Fruit fly (Drosophila melanogaster) whole organism, embryonic: ENCODE data around the gene Cp18.

Experiments
- B-H1 ChIP-seq: fragments of 200-800 bp; sonication (Bioruptor generic); IDR thresholded peaks from 3 replicates; pipeline ENCODE4 v1.3.6; 2022; ENCODE audit warnings: missing biosample characterization, missing genetic modification characterization
- CG10267 ChIP-seq: fragments of 200-800 bp; sonication (Bioruptor generic); optimal IDR thresholded peaks from 2 replicates; lab custom pipeline; 2018; ENCODE audit warnings: missing biosample characterization, mild to moderate bottlenecking, missing genetic modification characterization, moderate library complexity
- CG1233 ChIP-seq: fragments of 200-800 bp; sonication (Bioruptor generic); optimal IDR thresholded peaks from 4 replicates; lab custom pipeline; 2018; ENCODE audit warnings: missing biosample characterization, mild to moderate bottlenecking, missing genetic modification characterization
- CG14667 ChIP-seq: fragments of 200-800 bp; sonication (Bioruptor generic); IDR thresholded peaks from 2 replicates; pipeline ENCODE4 v1.3.6; 2022; ENCODE audit warnings: missing biosample characterization, missing genetic modification characterization
- CG1602 ChIP-seq: fragments of 200-800 bp; sonication (Bioruptor generic); optimal IDR thresholded peaks from 3 replicates; lab custom pipeline; 2016; ENCODE audit warnings: missing biosample characterization, missing genetic modification characterization
- CG16779 ChIP-seq: fragments of 200-800 bp; sonication (Bioruptor generic); IDR thresholded peaks from 2 replicates; pipeline ENCODE4 v1.3.6; 2022; ENCODE audit warnings: missing biosample characterization, missing genetic modification characterization
- CG18476 ChIP-seq: fragments of 200-800 bp; sonication (Bioruptor generic); optimal IDR thresholded peaks from 2 replicates; lab custom pipeline; 2016; ENCODE audit warnings: missing biosample characterization, mild to moderate bottlenecking, missing genetic modification characterization
- CG2120 ChIP-seq: fragments of 200-800 bp; sonication (Bioruptor generic); optimal IDR thresholded peaks from 3 replicates; lab custom pipeline; 2016; ENCODE audit warnings: missing biosample characterization, missing genetic modification characterization
- CG2875 ChIP-seq: fragments of 200-800 bp; sonication (Bioruptor generic); optimal IDR thresholded peaks from 2 replicates; lab custom pipeline; 2017; ENCODE audit warnings: missing biosample characterization, mild to moderate bottlenecking, missing genetic modification characterization, missing genetic modification reagents
- CG2889 ChIP-seq: fragments of 200-800 bp; sonication (Bioruptor generic); IDR thresholded peaks from 3 replicates; pipeline ENCODE4 v1.3.6; 2022; ENCODE audit warnings: missing biosample characterization, missing genetic modification characterization
- CG31365 ChIP-seq: fragments of 200-800 bp; sonication (Bioruptor generic); optimal IDR thresholded peaks from 2 replicates; lab custom pipeline; 2018; ENCODE audit warnings: missing biosample characterization, mild to moderate bottlenecking, missing genetic modification characterization
- CG3407 ChIP-seq: fragments of 200-800 bp; sonication (Bioruptor generic); optimal IDR thresholded peaks from 2 replicates; lab custom pipeline; 2018; ENCODE audit warnings: missing biosample characterization, mild to moderate bottlenecking, missing genetic modification characterization
- CG3847 ChIP-seq: fragments of 200-800 bp; sonication (Bioruptor generic); IDR thresholded peaks from 2 replicates; pipeline ENCODE4 v1.3.6; 2022; ENCODE audit warnings: missing biosample characterization, missing genetic modification characterization
- CG4282 ChIP-seq: fragments of 200-800 bp; sonication (Bioruptor generic); optimal IDR thresholded peaks from 2 replicates; lab custom pipeline; 2016; ENCODE audit warnings: missing biosample characterization, missing genetic modification characterization
- CG4360 ChIP-seq: fragments of 200-800 bp; sonication (Bioruptor generic); IDR thresholded peaks from 2 replicates; pipeline ENCODE4 v1.3.6; 2022; ENCODE audit warnings: missing biosample characterization, missing genetic modification characterization
- CG4854 ChIP-seq: fragments of 200-800 bp; sonication (Bioruptor generic); optimal IDR thresholded peaks from 2 replicates; lab custom pipeline; 2016; ENCODE audit warnings: missing biosample characterization, missing genetic modification characterization, inconsistent platforms
- CG5180 ChIP-seq: fragments of 200-800 bp; sonication (Bioruptor generic); optimal IDR thresholded peaks from 3 replicates; lab custom pipeline; 2017; ENCODE audit warnings: missing biosample characterization, missing genetic modification characterization, mild to moderate bottlenecking, moderate library complexity, missing genetic modification reagents
- CTCF ChIP-seq: fragments of 200-800 bp; sonication (Bioruptor generic); optimal IDR thresholded peaks from 2 replicates; lab custom pipeline; 2017; ENCODE audit warnings: missing biosample characterization, mild to moderate bottlenecking, missing genetic modification characterization, moderate library complexity
- Dip2 ChIP-seq: fragments of 200-800 bp; sonication (Bioruptor generic); IDR thresholded peaks from 2 replicates; pipeline ENCODE4 v1.3.6; 2022; ENCODE audit warnings: missing biosample characterization, missing genetic modification characterization
- Drgx ChIP-seq: fragments of 200-800 bp; sonication (Bioruptor generic); IDR thresholded peaks from 2 replicates; pipeline ENCODE4 v1.3.6; 2022; ENCODE audit warnings: missing biosample characterization, missing genetic modification characterization
- H2.0 ChIP-seq: fragments of 200-800 bp; sonication (Bioruptor generic); IDR thresholded peaks from 2 replicates; pipeline ENCODE4 v1.3.6; 2022; ENCODE audit warnings: missing biosample characterization, missing genetic modification characterization
- HLH4C ChIP-seq: fragments of 200-800 bp; sonication (Bioruptor generic); IDR thresholded peaks from 3 replicates; pipeline ENCODE4 v1.3.6; 2022; ENCODE audit warnings: missing biosample characterization, missing genetic modification characterization; ENCODE audit not compliant: partially characterized antibody
- Hr78 ChIP-seq, 2 experiments: fragments of 200-800 bp in 1 of 2; fragments of >200 bp in 1 of 2; sonication (Bioruptor generic) in 1 of 2; optimal IDR thresholded peaks; 2 replicates each; lab custom pipeline; 2017 to 2019; ENCODE audit warnings: missing biosample characterization in 2 of 2, missing genetic modification characterization in 2 of 2, mild to moderate bottlenecking in 1 of 2, moderate library complexity in 1 of 2
- Kr ChIP-seq: fragments of 200-800 bp; sonication (Bioruptor generic); optimal IDR thresholded peaks from 2 replicates; lab custom pipeline; 2017; ENCODE audit warnings: missing biosample characterization, mild to moderate bottlenecking, missing genetic modification characterization
- NC2β ChIP-seq: fragments of 200-800 bp; sonication (Bioruptor generic); optimal IDR thresholded peaks from 2 replicates; lab custom pipeline; 2016; ENCODE audit warnings: missing biosample characterization, missing genetic modification characterization
- Opbp ChIP-seq: fragments of 200-800 bp; sonication (Bioruptor generic); IDR thresholded peaks from 3 replicates; pipeline ENCODE4 v1.3.6; 2022; ENCODE audit warnings: missing biosample characterization, missing genetic modification characterization; ENCODE audit not compliant: partially characterized antibody
- Scr ChIP-seq: fragments of 200-800 bp; sonication (Bioruptor generic); IDR thresholded peaks from 2 replicates; pipeline ENCODE4 v1.3.6; 2022; ENCODE audit warnings: missing biosample characterization, missing genetic modification characterization; ENCODE audit not compliant: partially characterized antibody
- Spps ChIP-seq: fragments of 200-800 bp; sonication (Bioruptor generic); optimal IDR thresholded peaks from 2 replicates; lab custom pipeline; 2018; ENCODE audit warnings: missing biosample characterization, mild to moderate bottlenecking, missing genetic modification characterization
- Sry-β ChIP-seq: fragments of 200-800 bp; sonication (Bioruptor generic); optimal IDR thresholded peaks from 2 replicates; lab custom pipeline; 2018; ENCODE audit warnings: missing biosample characterization, mild to moderate bottlenecking, missing genetic modification characterization, moderate library complexity
- Sry-δ ChIP-seq: fragments of 200-800 bp; sonication (Bioruptor generic); optimal IDR thresholded peaks from 2 replicates; lab custom pipeline; 2016; ENCODE audit warnings: missing biosample characterization, missing genetic modification characterization
- Xrp1 ChIP-seq: fragments of 200-800 bp; sonication (Bioruptor generic); IDR thresholded peaks from 2 replicates; pipeline ENCODE4 v1.3.6; 2022; ENCODE audit warnings: missing biosample characterization, missing genetic modification characterization
- YL-1 ChIP-seq: fragments of 200-800 bp; sonication (Bioruptor generic); optimal IDR thresholded peaks from 3 replicates; lab custom pipeline; 2017; ENCODE audit warnings: missing biosample characterization, mild to moderate bottlenecking, missing genetic modification characterization
- chn ChIP-seq: fragments of 200-800 bp; sonication (Bioruptor generic); optimal IDR thresholded peaks from 2 replicates; lab custom pipeline; 2016; ENCODE audit warnings: missing biosample characterization, missing genetic modification characterization
- crol ChIP-seq: fragments of 200-800 bp; sonication (Bioruptor generic); IDR thresholded peaks from 2 replicates; pipeline ENCODE4 v1.3.6; 2022; ENCODE audit warnings: missing biosample characterization, missing genetic modification characterization
- ems ChIP-seq: fragments of 200-800 bp; sonication (Bioruptor generic); optimal IDR thresholded peaks from 3 replicates; lab custom pipeline; 2016; ENCODE audit warnings: missing biosample characterization, missing genetic modification characterization
- eyg ChIP-seq: fragments of 200-800 bp; sonication (Bioruptor generic); optimal IDR thresholded peaks from 3 replicates; lab custom pipeline; 2016; ENCODE audit warnings: missing biosample characterization, missing genetic modification characterization
- fd3F ChIP-seq: fragments of 200-800 bp; sonication (Bioruptor generic); optimal IDR thresholded peaks from 2 replicates; lab custom pipeline; 2018; ENCODE audit warnings: missing biosample characterization, mild to moderate bottlenecking, missing genetic modification characterization, moderate library complexity
- gcm2 ChIP-seq: fragments of 200-800 bp; sonication (Bioruptor generic); optimal IDR thresholded peaks from 2 replicates; lab custom pipeline; 2016; ENCODE audit warnings: missing biosample characterization, missing genetic modification characterization
- hb ChIP-seq: fragments of 200-800 bp; sonication (Bioruptor generic); IDR thresholded peaks from 3 replicates; pipeline ENCODE4 v1.3.6; 2022; ENCODE audit warnings: missing biosample characterization, missing genetic modification characterization; ENCODE audit not compliant: partially characterized antibody
- hkb ChIP-seq, 2 experiments: fragments of 200-800 bp in 1 of 2; fragments of >200 bp in 1 of 2; sonication (Bioruptor generic) in 1 of 2; IDR thresholded peaks in 1 of 2; optimal IDR thresholded peaks in 1 of 2; 2 replicates each; pipeline versions ENCODE4 v1.3.6 to Lab custom; 2017 to 2022; ENCODE audit warnings: missing biosample characterization in 1 of 2, missing genetic modification characterization in 1 of 2
- lbe ChIP-seq: fragments of 200-800 bp; sonication (Bioruptor generic); optimal IDR thresholded peaks from 2 replicates; lab custom pipeline; 2016; ENCODE audit warnings: missing biosample characterization, mild to moderate bottlenecking, missing genetic modification characterization
- lilli ChIP-seq: fragments of 200-800 bp; sonication (Bioruptor generic); optimal IDR thresholded peaks from 3 replicates; lab custom pipeline; 2016; ENCODE audit warnings: missing biosample characterization, missing genetic modification characterization
- nom ChIP-seq: fragments of 200-800 bp; sonication (Bioruptor generic); optimal IDR thresholded peaks from 2 replicates; lab custom pipeline; 2017; ENCODE audit warnings: missing biosample characterization, missing genetic modification characterization, mild to moderate bottlenecking, moderate library complexity, missing genetic modification reagents
- p53 ChIP-seq: fragments of 200-800 bp; sonication (Bioruptor generic); optimal IDR thresholded peaks from 2 replicates; lab custom pipeline; 2016; ENCODE audit warnings: missing biosample characterization, missing genetic modification characterization
- pita ChIP-seq: fragments of 200-800 bp; sonication (Bioruptor generic); optimal IDR thresholded peaks from 2 replicates; lab custom pipeline; 2017; ENCODE audit warnings: missing biosample characterization, mild to moderate bottlenecking, missing genetic modification characterization
- pnt ChIP-seq: fragments of 200-800 bp; sonication (Bioruptor generic); optimal IDR thresholded peaks from 3 replicates; lab custom pipeline; 2016; ENCODE audit warnings: missing biosample characterization, missing genetic modification characterization
- pzg ChIP-seq: fragments of 200-800 bp; sonication (Bioruptor generic); optimal IDR thresholded peaks from 3 replicates; lab custom pipeline; 2018; ENCODE audit warnings: missing biosample characterization, mild to moderate bottlenecking, missing genetic modification characterization, moderate library complexity
- rib ChIP-seq: fragments of 200-800 bp; sonication (Bioruptor generic); IDR thresholded peaks from 2 replicates; pipeline ENCODE4 v1.3.6; 2022; ENCODE audit warnings: missing biosample characterization, missing genetic modification characterization
- sd ChIP-seq: fragments of 200-800 bp; sonication (Bioruptor generic); optimal IDR thresholded peaks from 3 replicates; lab custom pipeline; 2018; ENCODE audit warnings: missing biosample characterization, mild to moderate bottlenecking, missing genetic modification characterization, moderate library complexity
- trem ChIP-seq: fragments of 200-800 bp; optimal IDR thresholded peaks from 3 replicates; lab custom pipeline; 2019; ENCODE audit warnings: missing biosample characterization, mild to moderate bottlenecking, missing genetic modification characterization, moderate library complexity
- vnd ChIP-seq: fragments of 200-800 bp; sonication (Bioruptor generic); IDR thresholded peaks from 3 replicates; pipeline ENCODE4 v1.3.6; 2022; ENCODE audit warnings: missing biosample characterization, missing genetic modification characterization; ENCODE audit not compliant: partially characterized antibody

The Cp18 gene

dm6 chr3L:8751262-8751661 lies 24.7 kb downstream of the Cp18 start (continued):
- TF ChIP-seq CTCF (GFP tag; lab: Kevin White, UChicago): no peak
- no peak for TF ChIP-seq rib (GFP tag; lab: Robert Waterston, UW)
- peak; percentile 54 for TF ChIP-seq pnt (GFP tag; lab: Kevin White, UChicago)
- TF ChIP-seq sd: no peak
- peak; percentile 60 for TF ChIP-seq H2.0
- TF ChIP-seq CG4282 (GFP tag; lab: Kevin White, UChicago): no peak
- TF ChIP-seq hkb (optimal IDR thresholded peaks at IDR 0.05; lab: Kevin White, UChicago): no peak
- TF ChIP-seq hkb (GFP tag; IDR thresholded peaks at IDR 0.05; lab: Robert Waterston, UW): peak; percentile 69
- TF ChIP-seq CG5180: peak; percentile 34
- no peak for TF ChIP-seq CG2889 (GFP tag; lab: Robert Waterston, UW)
- no peak for TF ChIP-seq hb (GFP tag; lab: Robert Waterston, UW)
- TF ChIP-seq CG18476 (GFP tag; lab: Kevin White, UChicago): no peak
- TF ChIP-seq Xrp1 (GFP tag; lab: Robert Waterston, UW): peak; percentile 61
- no peak for TF ChIP-seq lilli (GFP tag; lab: Kevin White, UChicago)
- TF ChIP-seq CG2120: no peak
- peak; percentile 41 for TF ChIP-seq CG10267 (tag; lab: Kevin White, UChicago)
- no peak for TF ChIP-seq HLH4C (GFP tag; lab: Robert Waterston, UW)
- no peak for TF ChIP-seq fd3F (GFP tag; lab: Kevin White, UChicago)
- no peak for TF ChIP-seq gcm2 (GFP tag; lab: Kevin White, UChicago)
- peak; percentile 5 for TF ChIP-seq CG1602 (GFP tag; lab: Kevin White, UChicago)
- peak; percentile 4 for TF ChIP-seq Sry-δ (GFP tag; lab: Kevin White, UChicago)
- peak; percentile 12 for TF ChIP-seq NC2β (GFP tag; lab: Kevin White, UChicago)
- TF ChIP-seq nom (GFP tag; lab: Kevin White, UChicago): no peak
- peak in 1 of 2 experiments; percentile 35 for TF ChIP-seq Hr78 (GFP tag; optimal IDR thresholded peaks at IDR 0.05; lab: Kevin White, UChicago)
- TF ChIP-seq CG1233 (GFP tag; lab: Kevin White, UChicago): no peak
- TF ChIP-seq CG16779 (GFP tag; lab: Robert Waterston, UW): no peak
- no peak for TF ChIP-seq Scr (GFP tag; lab: Robert Waterston, UW)
- no peak for TF ChIP-seq CG3847 (GFP tag; lab: Robert Waterston, UW)
- TF ChIP-seq Dip2 (GFP tag; lab: Robert Waterston, UW): no peak
- TF ChIP-seq ems (GFP tag; lab: Kevin White, UChicago): peak; percentile 6
- TF ChIP-seq CG31365: no peak
- TF ChIP-seq CG2875 (GFP tag; lab: Kevin White, UChicago): peak; percentile 58
- TF ChIP-seq Drgx (GFP tag; lab: Robert Waterston, UW): peak; percentile 71
- TF ChIP-seq chn (GFP tag; lab: Kevin White, UChicago): peak; percentile 37
- TF ChIP-seq Kr: no peak
- no peak for TF ChIP-seq lbe
- no peak; the same call in 1 of the 2 replicates for TF ChIP-seq CG4360 (GFP tag; lab: Robert Waterston, UW)
- TF ChIP-seq Spps (tag; lab: Kevin White, UChicago): no peak
- no peak for TF ChIP-seq pzg (GFP tag; lab: Kevin White, UChicago)
- no peak for TF ChIP-seq YL-1
- TF ChIP-seq vnd: no peak
- no peak for TF ChIP-seq CG4854 (GFP tag; lab: Kevin White, UChicago)
- no peak for TF ChIP-seq Sry-β (GFP tag; lab: Kevin White, UChicago)
- TF ChIP-seq eyg (GFP tag; lab: Kevin White, UChicago): no peak
- TF ChIP-seq B-H1 (GFP tag; lab: Robert Waterston, UW): peak; percentile 49
- no peak for TF ChIP-seq pita
- no peak for TF ChIP-seq crol (GFP tag; lab: Robert Waterston, UW)
- TF ChIP-seq CG3407 (GFP tag; lab: Kevin White, UChicago): peak; percentile 43
- TF ChIP-seq p53: peak; percentile 3
- no peak for TF ChIP-seq CG14667 (GFP tag; lab: Robert Waterston, UW)
- no peak for TF ChIP-seq trem (tag; lab: Kevin White, UChicago)
- TF ChIP-seq Opbp (GFP tag; lab: Robert Waterston, UW): no peak
